Worm (Caenorhabditis elegans) whole organism, L1 larva: ENCODE data around the gene ZK1248.20.

ENCODE experiments used
- C34B4.2 ChIP-seq: sonication (generic microtip); optimal IDR thresholded peaks from 2 replicates; lab custom pipeline; 2017; ENCODE audit warnings: mild to moderate bottlenecking, missing genetic modification characterization, missing compliant biosample characterization
- aha-1 ChIP-seq: fragments of 150-350 bp; optimal IDR thresholded peaks from 2 replicates; lab custom pipeline; 2014; ENCODE audit warnings: missing biosample characterization, missing genetic modification characterization
- alr-1 ChIP-seq: fragments of 200-800 bp; sonication (Bioruptor generic); optimal IDR thresholded peaks from 2 replicates; lab custom pipeline; 2018; ENCODE audit warnings: borderline replicate concordance, mild to moderate bottlenecking, missing genetic modification characterization, missing compliant biosample characterization
- aly-2 ChIP-seq: fragments of 150-350 bp; optimal IDR thresholded peaks from 2 replicates; lab custom pipeline; 2014; ENCODE audit warnings: missing biosample characterization, missing genetic modification characterization
- blmp-1 ChIP-seq: fragments of 150-350 bp; optimal IDR thresholded peaks from 2 replicates; lab custom pipeline; 2014; ENCODE audit warnings: missing biosample characterization, missing genetic modification characterization
- ceh-63 ChIP-seq: fragments of 200-800 bp; sonication (Bioruptor generic); optimal IDR thresholded peaks from 2 replicates; lab custom pipeline; 2018; ENCODE audit warnings: mild to moderate bottlenecking, missing genetic modification characterization, missing compliant biosample characterization
- ceh-8 ChIP-seq: fragments of 200-800 bp; sonication (Bioruptor generic); optimal IDR thresholded peaks from 2 replicates; lab custom pipeline; 2018; ENCODE audit warnings: mild to moderate bottlenecking, missing genetic modification characterization, moderate library complexity, missing compliant biosample characterization
- ceh-88 ChIP-seq: fragments of 200-800 bp; sonication (Bioruptor generic); IDR thresholded peaks from 2 replicates; pipeline ENCODE4 v1.3.6; 2022; ENCODE audit warnings: missing genetic modification characterization, missing compliant biosample characterization
- ceh-90 ChIP-seq: sonication (generic microtip); optimal IDR thresholded peaks from 2 replicates; lab custom pipeline; 2016; ENCODE audit warnings: missing genetic modification characterization, missing compliant biosample characterization
- ces-1 ChIP-seq: fragments of 150-350 bp; optimal IDR thresholded peaks from 2 replicates; lab custom pipeline; 2014; ENCODE audit warnings: missing biosample characterization, missing genetic modification reagents, missing genetic modification characterization
- dsc-1 ChIP-seq: sonication (generic microtip); optimal IDR thresholded peaks from 2 replicates; lab custom pipeline; 2016; ENCODE audit warnings: mild to moderate bottlenecking, missing genetic modification characterization, missing compliant biosample characterization
- efl-3 ChIP-seq: fragments of 200-800 bp; sonication (Bioruptor generic); optimal IDR thresholded peaks from 2 replicates; lab custom pipeline; 2018; ENCODE audit warnings: mild to moderate bottlenecking, missing genetic modification characterization, missing compliant biosample characterization
- egl-27 ChIP-seq, 2 experiments: fragments of 150-350 bp in 1 of 2; sonication (generic microtip); optimal IDR thresholded peaks; 3 replicates each; lab custom pipeline; 2017 to 2018; ENCODE audit warnings: missing biosample characterization in 2 of 2, missing genetic modification characterization in 2 of 2, missing genetic modification reagents in 2 of 2
- elt-2 ChIP-seq: sonication (generic microtip); optimal IDR thresholded peaks from 2 replicates; lab custom pipeline; 2016; ENCODE audit warnings: missing genetic modification characterization, mild to moderate bottlenecking, inconsistent platforms, missing compliant biosample characterization, missing genetic modification reagents
- fkh-10 ChIP-seq: sonication (generic microtip); optimal IDR thresholded peaks from 2 replicates; lab custom pipeline; 2017; ENCODE audit warnings: missing biosample characterization, missing genetic modification reagents, missing genetic modification characterization
- fkh-8 ChIP-seq: sonication (generic microtip); optimal IDR thresholded peaks from 2 replicates; lab custom pipeline; 2016; ENCODE audit warnings: mild to moderate bottlenecking, missing genetic modification characterization, missing compliant biosample characterization
- fos-1 ChIP-seq: fragments of 150-350 bp; optimal IDR thresholded peaks from 2 replicates; lab custom pipeline; 2014; ENCODE audit warnings: missing biosample characterization, missing genetic modification characterization
- irx-1 ChIP-seq: sonication (generic microtip); optimal IDR thresholded peaks from 2 replicates; lab custom pipeline; 2016; ENCODE audit warnings: missing genetic modification characterization, missing compliant biosample characterization
- isw-1 ChIP-seq: fragments of 200-800 bp; sonication (Bioruptor generic); IDR thresholded peaks from 2 replicates; pipeline ENCODE4 v1.3.6; 2022; ENCODE audit warnings: missing genetic modification characterization, missing compliant biosample characterization
- jun-1 ChIP-seq: fragments of 150-350 bp; optimal IDR thresholded peaks from 2 replicates; lab custom pipeline; 2014; ENCODE audit warnings: missing biosample characterization, missing genetic modification reagents, missing genetic modification characterization
- lin-15B ChIP-seq: fragments of 150-350 bp; sonication (generic microtip); optimal IDR thresholded peaks from 3 replicates; lab custom pipeline; 2014; ENCODE audit warnings: missing biosample characterization, missing genetic modification characterization
- lsy-2 ChIP-seq, 2 experiments: fragments of 150-350 bp; optimal IDR thresholded peaks; 2 replicates each; lab custom pipeline; 2014; ENCODE audit warnings: missing biosample characterization in 2 of 2, missing genetic modification characterization in 2 of 2
- mab-9 ChIP-seq: fragments of 200-800 bp; sonication (Bioruptor generic); IDR thresholded peaks from 2 replicates; pipeline ENCODE4 v1.3.6; 2022; ENCODE audit warnings: missing genetic modification reagents, missing genetic modification characterization, missing compliant biosample characterization
- mdl-1 ChIP-seq, 2 experiments: fragments of 150-350 bp; optimal IDR thresholded peaks; 2 replicates each; lab custom pipeline; 2014 to 2017; ENCODE audit warnings: missing biosample characterization in 2 of 2, missing genetic modification characterization in 2 of 2, inconsistent platforms in 1 of 2
- mep-1 ChIP-seq: fragments of 150-350 bp; optimal IDR thresholded peaks from 2 replicates; lab custom pipeline; 2014; ENCODE audit warnings: missing biosample characterization, missing genetic modification characterization
- nhr-12 ChIP-seq: sonication (generic microtip); optimal IDR thresholded peaks from 2 replicates; lab custom pipeline; 2017; ENCODE audit warnings: missing biosample characterization, missing genetic modification characterization
- nhr-20 ChIP-seq: sonication (generic microtip); optimal IDR thresholded peaks from 2 replicates; lab custom pipeline; 2016; ENCODE audit warnings: mild to moderate bottlenecking, missing genetic modification characterization, missing compliant biosample characterization
- nhr-237 ChIP-seq: fragments of 150-350 bp; optimal IDR thresholded peaks from 2 replicates; lab custom pipeline; 2014; ENCODE audit warnings: missing biosample characterization, missing genetic modification characterization
- nhr-28 ChIP-seq: fragments of 150-350 bp; optimal IDR thresholded peaks from 2 replicates; lab custom pipeline; 2014; ENCODE audit warnings: missing biosample characterization, missing genetic modification characterization
- nhr-47 ChIP-seq: sonication (generic microtip); optimal IDR thresholded peaks from 2 replicates; lab custom pipeline; 2016; ENCODE audit warnings: mild to moderate bottlenecking, missing genetic modification characterization, moderate library complexity, missing compliant biosample characterization
- nhr-71 ChIP-seq: sonication (generic microtip); optimal IDR thresholded peaks from 2 replicates; lab custom pipeline; 2016; ENCODE audit warnings: mild to moderate bottlenecking, missing genetic modification characterization, moderate library complexity, missing compliant biosample characterization
- nhr-76 ChIP-seq: sonication (generic microtip); optimal IDR thresholded peaks from 2 replicates; lab custom pipeline; 2017; ENCODE audit warnings: missing biosample characterization, missing genetic modification characterization
- nhr-90 ChIP-seq: sonication (generic microtip); optimal IDR thresholded peaks from 2 replicates; lab custom pipeline; 2016; ENCODE audit warnings: mild to moderate bottlenecking, missing genetic modification characterization, missing compliant biosample characterization; ENCODE audit not compliant: poor library complexity
- pag-3 ChIP-seq: sonication (generic microtip); optimal IDR thresholded peaks from 2 replicates; lab custom pipeline; 2017; ENCODE audit warnings: missing genetic modification characterization, mild to moderate bottlenecking, missing compliant biosample characterization, antibody characterized with exemption, borderline replicate concordance; ENCODE audit not compliant: insufficient read depth
- pax-3 ChIP-seq: fragments of 200-800 bp; sonication (Bioruptor generic); optimal IDR thresholded peaks from 2 replicates; lab custom pipeline; 2018; ENCODE audit warnings: mild to moderate bottlenecking, missing genetic modification characterization, moderate library complexity, missing compliant biosample characterization
- rnt-1 ChIP-seq: sonication (generic microtip); optimal IDR thresholded peaks from 2 replicates; lab custom pipeline; 2016; ENCODE audit warnings: mild to moderate bottlenecking, missing genetic modification characterization, moderate library complexity, missing compliant biosample characterization
- sptf-1 ChIP-seq: fragments of 150-350 bp; optimal IDR thresholded peaks from 2 replicates; lab custom pipeline; 2014; ENCODE audit warnings: missing biosample characterization, missing genetic modification characterization
- swsn-7 ChIP-seq: sonication (generic microtip); optimal IDR thresholded peaks from 2 replicates; lab custom pipeline; 2016; ENCODE audit warnings: missing genetic modification characterization, missing compliant biosample characterization
- tbx-2 ChIP-seq: sonication (generic microtip); optimal IDR thresholded peaks from 2 replicates; lab custom pipeline; 2016; ENCODE audit warnings: missing genetic modification characterization, missing compliant biosample characterization
- tlp-1 ChIP-seq: fragments of 150-350 bp; optimal IDR thresholded peaks from 2 replicates; lab custom pipeline; 2014; ENCODE audit warnings: missing biosample characterization, missing genetic modification characterization
- unc-30 ChIP-seq: sonication (generic microtip); optimal IDR thresholded peaks from 2 replicates; lab custom pipeline; 2017; ENCODE audit warnings: missing biosample characterization, missing genetic modification characterization
- unc-98 ChIP-seq: fragments of 200-800 bp; sonication (Bioruptor generic); IDR thresholded peaks from 2 replicates; pipeline ENCODE4 v1.3.6; 2022; ENCODE audit warnings: missing genetic modification characterization, missing compliant biosample characterization
- vab-15 ChIP-seq: sonication (generic microtip); optimal IDR thresholded peaks from 2 replicates; lab custom pipeline; 2017; ENCODE audit warnings: missing genotype, mild to moderate bottlenecking, missing genetic modification characterization, missing compliant biosample characterization
- xbp-1 ChIP-seq: sonication (generic microtip); optimal IDR thresholded peaks from 2 replicates; lab custom pipeline; 2016; ENCODE audit warnings: missing genetic modification characterization, missing compliant biosample characterization
- zag-1 ChIP-seq: fragments of 150-350 bp; optimal IDR thresholded peaks from 2 replicates; lab custom pipeline; 2014; ENCODE audit warnings: missing biosample characterization, missing genetic modification characterization

ZK1248.20 gene

DNA sequence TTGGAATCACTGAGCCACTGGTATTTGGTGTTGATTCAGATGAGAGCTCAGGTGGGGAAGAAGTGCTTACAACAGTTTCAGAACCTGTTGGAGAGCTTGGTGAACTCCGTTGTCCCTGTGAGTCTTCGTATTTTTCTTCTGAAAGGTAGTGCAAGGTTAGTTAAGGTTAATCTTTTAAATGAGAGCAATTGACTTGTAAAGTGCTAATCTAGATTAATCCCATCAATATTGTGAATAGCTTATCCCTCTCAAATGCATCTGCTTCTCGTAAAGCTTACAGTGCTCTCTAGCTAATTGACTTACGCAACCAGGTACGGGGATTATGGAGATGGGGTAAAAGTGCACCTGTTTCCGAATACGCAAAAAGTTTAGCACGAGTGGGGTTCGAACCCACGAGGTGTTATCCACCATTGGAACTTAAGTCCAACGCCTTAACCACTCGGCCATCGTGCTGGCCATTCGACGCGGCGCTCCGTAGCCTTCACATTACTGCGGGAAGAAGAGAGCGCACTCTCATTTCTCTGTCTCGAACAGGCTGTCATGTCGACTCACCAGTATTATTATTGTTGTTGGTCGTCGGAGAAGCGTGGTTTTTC is 43.8 kb upstream of the ZK1248.20 start (continued):
- peak; percentile 50 for TF ChIP-seq nhr-90
- TF ChIP-seq mdl-1 (tag; optimal IDR thresholded peaks at IDR 0.05; lab: Kevin White, UChicago) = peak in 1 of 2 experiments; percentile 50

DNA sequence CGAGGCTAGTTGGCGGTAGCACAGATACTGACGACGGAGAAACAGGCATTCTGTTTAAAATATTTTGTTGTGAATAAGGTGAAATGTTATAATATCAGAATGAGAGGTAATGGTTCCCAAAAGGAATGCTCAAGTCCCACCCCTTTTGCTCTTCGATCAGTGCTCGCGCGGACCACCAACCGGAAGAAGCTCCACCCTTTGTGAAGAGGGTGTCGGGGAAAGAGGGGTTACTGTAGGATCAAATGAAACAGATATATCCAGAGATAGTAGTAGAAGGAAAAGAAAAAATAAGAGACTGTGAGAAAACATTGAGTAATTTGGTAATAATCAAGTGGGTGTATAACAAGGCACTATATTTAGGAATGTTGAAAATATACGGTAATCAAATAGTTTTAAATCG is 42.3 kb upstream of the ZK1248.20 start, which contains the start of the genes dmd-5 and F10C1.1:
Gene dmd-5 (minus strand): TSS at position 101 of the 400 bp plus-strand sequence.
Gene F10C1.1 (plus strand): TSS at position 110 of the 400 bp plus-strand sequence.
- TF ChIP-seq elt-2 (tag; lab: Kevin White, UChicago) (no peak), irx-1 (tag; lab: Kevin White, UChicago) (no peak), zag-1 (tag; lab: Kevin White, UChicago) (no peak), tbx-2 (no peak), blmp-1 (tag; lab: Kevin White, UChicago) (no peak), xbp-1 (tag; lab: Kevin White, UChicago) (no peak), aly-2 (tag; lab: Kevin White, UChicago) (no peak), tlp-1 (tag; lab: Kevin White, UChicago) (no peak), ceh-88 (GFP tag; lab: Robert Waterston, UW) (no peak), ceh-90 (tag; lab: Kevin White, UChicago) (no peak), ceh-8 (GFP tag; lab: Kevin White, UChicago) (no peak), efl-3 (no peak), lin-15B (no peak), unc-30 (tag; lab: Kevin White, UChicago) (no peak), swsn-7 (tag; lab: Kevin White, UChicago) (no peak), egl-27 (tag; optimal IDR thresholded peaks at IDR 0.05; lab: Kevin White, UChicago) (no peak), sptf-1 (tag; lab: Kevin White, UChicago) (no peak), nhr-28 (tag; lab: Kevin White, UChicago) (no peak)

DNA sequence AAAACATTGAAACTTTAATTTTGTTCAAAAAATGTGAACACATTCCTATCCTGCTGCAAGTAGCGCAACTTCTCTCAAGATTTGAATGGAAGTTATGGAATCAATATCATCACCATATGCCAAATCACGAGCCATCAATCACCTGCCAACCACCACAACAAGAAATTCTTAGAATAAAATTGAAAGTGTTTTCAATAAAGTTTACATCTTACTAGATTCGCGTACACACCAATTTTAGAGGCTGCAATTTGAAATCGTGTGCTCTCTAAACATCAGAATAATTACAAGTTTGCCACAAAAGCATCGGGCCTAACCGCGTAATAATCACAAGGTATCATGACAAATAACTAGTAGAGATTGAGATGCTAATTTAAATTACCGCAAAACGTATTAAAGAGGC is 41.6 kb upstream of the ZK1248.20 start:
- TF ChIP-seq dsc-1 (tag; lab: Kevin White, UChicago) (no peak), nhr-237 (no peak), irx-1 (tag; lab: Kevin White, UChicago) (no peak), isw-1 (GFP tag; lab: Robert Waterston, UW) (no peak), pax-3 (tag; lab: Kevin White, UChicago) (peak; percentile 62), ceh-8 (GFP tag; lab: Kevin White, UChicago) (no peak), nhr-71 (peak; percentile 21), fkh-10 (GFP tag; lab: Kevin White, UChicago) (no peak), unc-98 (GFP tag; lab: Robert Waterston, UW) (no peak), ceh-63 (GFP tag; lab: Kevin White, UChicago) (no peak), nhr-20 (tag; lab: Kevin White, UChicago) (no peak), elt-2 (tag; lab: Kevin White, UChicago) (no peak), nhr-47 (tag; lab: Kevin White, UChicago) (no peak), jun-1 (no peak), C34B4.2 (tag; lab: Kevin White, UChicago) (no peak), zag-1 (tag; lab: Kevin White, UChicago) (no peak), aly-2 (tag; lab: Kevin White, UChicago) (no peak), fkh-8 (tag; lab: Kevin White, UChicago) (peak; percentile 53), mep-1 (tag; lab: Kevin White, UChicago) (no peak), aha-1 (no peak), vab-15 (no peak)

DNA sequence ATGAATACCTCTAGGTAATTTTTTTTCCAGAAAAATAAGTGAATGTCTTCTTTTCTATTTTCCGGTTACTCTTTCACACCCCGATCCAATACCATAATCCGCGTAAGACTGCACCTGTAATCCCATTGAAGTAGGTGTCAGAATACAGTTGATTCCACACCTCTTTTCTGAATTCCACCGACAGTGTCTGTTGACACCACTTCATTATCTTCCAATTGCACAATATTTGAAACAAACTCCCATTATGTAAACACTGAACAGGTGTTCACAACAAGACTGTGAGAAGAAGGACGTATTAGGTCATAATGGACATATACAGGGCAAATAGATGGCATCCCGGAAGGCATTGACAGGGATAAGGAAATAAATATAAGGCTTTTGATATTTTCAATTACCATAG is 39.1 kb upstream of the ZK1248.20 start:
- TF ChIP-seq nhr-76 (no peak), ceh-63 (GFP tag; lab: Kevin White, UChicago) (no peak), fos-1 (tag; lab: Kevin White, UChicago) (no peak), ces-1 (GFP tag; lab: Kevin White, UChicago) (no peak), nhr-12 (tag; lab: Kevin White, UChicago) (no peak), alr-1 (tag; lab: Kevin White, UChicago) (no peak), isw-1 (GFP tag; lab: Robert Waterston, UW) (no peak), lsy-2 (tag; optimal IDR thresholded peaks at IDR 0.05; lab: Kevin White, UChicago) (no peak), mab-9 (no peak), pag-3 (tag; lab: Kevin White, UChicago) (no peak), fkh-8 (tag; lab: Kevin White, UChicago) (no peak), rnt-1 (no peak)
